Fruit fly (Drosophila melanogaster) whole organism, embryonic: ENCODE data around the gene Indy-2.

Experiments
- CG10147 ChIP-seq: fragments of 200-800 bp; sonication (Bioruptor generic); optimal IDR thresholded peaks from 2 replicates; lab custom pipeline; 2019; ENCODE audit warnings: missing biosample characterization, mild to moderate bottlenecking, missing genetic modification characterization, moderate library complexity
- CG10654 ChIP-seq: fragments of 200-800 bp; sonication (Bioruptor generic); optimal IDR thresholded peaks from 2 replicates; lab custom pipeline; 2016; ENCODE audit warnings: missing biosample characterization, missing genetic modification characterization
- CG10959 ChIP-seq: fragments of 200-800 bp; sonication (Bioruptor generic); IDR thresholded peaks from 2 replicates; pipeline ENCODE4 v1.3.6; 2022; ENCODE audit warnings: missing biosample characterization, missing genetic modification characterization
- CG11456 ChIP-seq: fragments of 200-800 bp; sonication (Bioruptor generic); IDR thresholded peaks from 3 replicates; pipeline ENCODE4 v1.3.6; 2022; ENCODE audit warnings: missing biosample characterization, missing genetic modification characterization
- CG12299 ChIP-seq: fragments of 200-800 bp; sonication (Bioruptor generic); optimal IDR thresholded peaks from 2 replicates; lab custom pipeline; 2018; ENCODE audit warnings: missing biosample characterization, mild to moderate bottlenecking, missing genetic modification characterization
- CG12744 ChIP-seq: fragments of 200-800 bp; sonication (Bioruptor generic); optimal IDR thresholded peaks from 2 replicates; lab custom pipeline; 2016; ENCODE audit warnings: missing biosample characterization, missing genetic modification characterization
- CG12942 ChIP-seq: fragments of 200-800 bp; sonication (Bioruptor generic); optimal IDR thresholded peaks from 3 replicates; lab custom pipeline; 2016; ENCODE audit warnings: missing biosample characterization, missing genetic modification characterization
- CG13424 ChIP-seq: fragments of 200-800 bp; sonication (Bioruptor generic); optimal IDR thresholded peaks from 2 replicates; lab custom pipeline; 2019; ENCODE audit warnings: missing biosample characterization, mild to moderate bottlenecking, missing genetic modification characterization, moderate library complexity
- CG14710 ChIP-seq: fragments of 200-800 bp; sonication (Bioruptor generic); optimal IDR thresholded peaks from 3 replicates; lab custom pipeline; 2019; ENCODE audit warnings: missing biosample characterization, mild to moderate bottlenecking, missing genetic modification characterization, moderate library complexity
- CG14965 ChIP-seq: fragments of 200-800 bp; sonication (Bioruptor generic); optimal IDR thresholded peaks from 2 replicates; lab custom pipeline; 2016; ENCODE audit warnings: missing biosample characterization, missing genetic modification characterization, borderline replicate concordance
- CG15696 ChIP-seq: fragments of 200-800 bp; sonication (Bioruptor generic); optimal IDR thresholded peaks from 2 replicates; lab custom pipeline; 2019; ENCODE audit warnings: missing biosample characterization, mild to moderate bottlenecking, missing genetic modification characterization, moderate library complexity
- CG16863 ChIP-seq: fragments of 200-800 bp; sonication (Bioruptor generic); optimal IDR thresholded peaks from 3 replicates; lab custom pipeline; 2016; ENCODE audit warnings: missing biosample characterization, missing genetic modification characterization
- CG17359 ChIP-seq: fragments of 200-800 bp; sonication (Bioruptor generic); optimal IDR thresholded peaks from 3 replicates; lab custom pipeline; 2018; ENCODE audit warnings: missing biosample characterization, mild to moderate bottlenecking, missing genetic modification characterization, moderate library complexity
- CG18011 ChIP-seq: fragments of 200-800 bp; sonication (Bioruptor generic); optimal IDR thresholded peaks from 2 replicates; lab custom pipeline; 2017; ENCODE audit warnings: missing biosample characterization, missing genetic modification characterization, mild to moderate bottlenecking, moderate library complexity, missing genotype
- CG2678 ChIP-seq: fragments of 200-800 bp; sonication (Bioruptor generic); optimal IDR thresholded peaks from 3 replicates; lab custom pipeline; 2019; ENCODE audit warnings: missing biosample characterization, mild to moderate bottlenecking, missing genetic modification characterization, moderate library complexity
- CG30403 ChIP-seq: fragments of 200-800 bp; sonication (Bioruptor generic); optimal IDR thresholded peaks from 3 replicates; lab custom pipeline; 2016; ENCODE audit warnings: missing biosample characterization, missing genetic modification characterization
- CG3407 ChIP-seq: fragments of 200-800 bp; sonication (Bioruptor generic); optimal IDR thresholded peaks from 2 replicates; lab custom pipeline; 2018; ENCODE audit warnings: missing biosample characterization, mild to moderate bottlenecking, missing genetic modification characterization
- CG3726 ChIP-seq: fragments of 200-800 bp; sonication (Bioruptor generic); IDR thresholded peaks from 3 replicates; pipeline ENCODE4, ENCODE4 v1.3.6; 2022; ENCODE audit warnings: missing biosample characterization, missing genetic modification characterization
- CG3847 ChIP-seq: fragments of 200-800 bp; sonication (Bioruptor generic); IDR thresholded peaks from 2 replicates; pipeline ENCODE4 v1.3.6; 2022; ENCODE audit warnings: missing biosample characterization, missing genetic modification characterization
- CG4404 ChIP-seq: fragments of 200-800 bp; sonication (Bioruptor generic); IDR thresholded peaks from 2 replicates; pipeline ENCODE4 v1.3.6; 2022; ENCODE audit warnings: missing biosample characterization, missing genetic modification characterization
- CG4854 ChIP-seq: fragments of 200-800 bp; sonication (Bioruptor generic); optimal IDR thresholded peaks from 2 replicates; lab custom pipeline; 2016; ENCODE audit warnings: missing biosample characterization, missing genetic modification characterization, inconsistent platforms
- CG6765 ChIP-seq: fragments of 200-800 bp; sonication (Bioruptor generic); optimal IDR thresholded peaks from 3 replicates; lab custom pipeline; 2017; ENCODE audit warnings: missing biosample characterization, mild to moderate bottlenecking, missing genetic modification characterization
- CG8388 ChIP-seq: fragments of 200-800 bp; sonication (Bioruptor generic); optimal IDR thresholded peaks from 2 replicates; lab custom pipeline; 2019; ENCODE audit warnings: missing biosample characterization, mild to moderate bottlenecking, missing genetic modification characterization, moderate library complexity
- CG9437 ChIP-seq: fragments of 200-800 bp; sonication (Bioruptor generic); optimal IDR thresholded peaks from 2 replicates; lab custom pipeline; 2018; ENCODE audit warnings: missing biosample characterization, mild to moderate bottlenecking, missing genetic modification characterization
- CG9727 ChIP-seq: fragments of 200-800 bp; sonication (Bioruptor generic); optimal IDR thresholded peaks from 3 replicates; lab custom pipeline; 2017; ENCODE audit warnings: missing biosample characterization, mild to moderate bottlenecking, missing genetic modification characterization
- CG9817 ChIP-seq: fragments of 200-800 bp; sonication (Bioruptor generic); optimal IDR thresholded peaks from 2 replicates; lab custom pipeline; 2018; ENCODE audit warnings: missing biosample characterization, mild to moderate bottlenecking, missing genetic modification characterization, moderate library complexity
- Camta ChIP-seq: fragments of 200-800 bp; sonication (Bioruptor generic); optimal IDR thresholded peaks from 2 replicates; lab custom pipeline; 2016; ENCODE audit warnings: missing biosample characterization, missing genetic modification characterization
- CoRest ChIP-seq: fragments of 200-800 bp; sonication (Bioruptor generic); optimal IDR thresholded peaks from 3 replicates; lab custom pipeline; 2018; ENCODE audit warnings: missing biosample characterization, mild to moderate bottlenecking, missing genetic modification characterization, moderate library complexity
- E2f2 ChIP-seq: fragments of 200-800 bp; sonication (Bioruptor generic); IDR thresholded peaks from 2 replicates; pipeline ENCODE4 v1.3.6; 2022; ENCODE audit warnings: missing biosample characterization, missing genetic modification characterization
- Ets97D ChIP-seq: fragments of 200-800 bp; sonication (Bioruptor generic); optimal IDR thresholded peaks from 3 replicates; lab custom pipeline; 2016; ENCODE audit warnings: missing biosample characterization, missing genetic modification characterization
- GATAe ChIP-seq: fragments of 200-800 bp; sonication (Bioruptor generic); conservative IDR thresholded peaks from 2 replicates; pipeline ENCODE4 v1.3.6; 2022; ENCODE audit warnings: missing biosample characterization, missing genetic modification characterization
- HLH4C ChIP-seq: fragments of 200-800 bp; sonication (Bioruptor generic); IDR thresholded peaks from 3 replicates; pipeline ENCODE4 v1.3.6; 2022; ENCODE audit warnings: missing biosample characterization, missing genetic modification characterization; ENCODE audit not compliant: partially characterized antibody
- Lim3 ChIP-seq: fragments of 200-800 bp; sonication (Bioruptor generic); IDR thresholded peaks from 2 replicates; pipeline ENCODE4 v1.3.6; 2022; ENCODE audit warnings: missing biosample characterization, missing genetic modification characterization
- Oli ChIP-seq: fragments of 200-800 bp; sonication (Bioruptor generic); optimal IDR thresholded peaks from 2 replicates; lab custom pipeline; 2018; ENCODE audit warnings: missing biosample characterization, mild to moderate bottlenecking, missing genetic modification characterization, moderate library complexity
- Sin3A ChIP-seq: fragments of >200 bp; optimal IDR thresholded peaks from 2 replicates; lab custom pipeline; 2018
- ewg ChIP-seq: fragments of 200-800 bp; sonication (Bioruptor generic); optimal IDR thresholded peaks from 3 replicates; lab custom pipeline; 2017; ENCODE audit warnings: mild to moderate bottlenecking, missing biosample characterization, missing genetic modification reagents, missing genetic modification characterization
- grau ChIP-seq: fragments of 200-800 bp; optimal IDR thresholded peaks from 3 replicates; lab custom pipeline; 2019; ENCODE audit warnings: missing biosample characterization, mild to moderate bottlenecking, missing genetic modification characterization, moderate library complexity
- grn ChIP-seq: fragments of 200-800 bp; sonication (Bioruptor generic); optimal IDR thresholded peaks from 3 replicates; lab custom pipeline; 2017; ENCODE audit warnings: missing biosample characterization, missing genetic modification characterization
- gro ChIP-seq: fragments of 200-800 bp; sonication (Bioruptor generic); optimal IDR thresholded peaks from 2 replicates; lab custom pipeline; 2016; ENCODE audit warnings: missing biosample characterization, missing genetic modification characterization
- ind ChIP-seq: fragments of 200-800 bp; sonication (Bioruptor generic); optimal IDR thresholded peaks from 3 replicates; lab custom pipeline; 2016; ENCODE audit warnings: missing biosample characterization, missing genetic modification characterization
- jigr1 ChIP-seq: fragments of 200-800 bp; sonication (Bioruptor generic); IDR thresholded peaks from 3 replicates; pipeline ENCODE4 v1.3.6; 2022; ENCODE audit warnings: missing biosample characterization, missing genetic modification characterization
- mam ChIP-seq: fragments of 200-800 bp; sonication (Bioruptor generic); optimal IDR thresholded peaks from 3 replicates; lab custom pipeline; 2016; ENCODE audit warnings: missing biosample characterization, missing genetic modification characterization
- otp ChIP-seq: fragments of 200-800 bp; sonication (Bioruptor generic); IDR thresholded peaks from 3 replicates; pipeline ENCODE4, ENCODE4 v1.3.6; 2022; ENCODE audit warnings: missing biosample characterization, missing genetic modification characterization
- peb ChIP-seq: fragments of 200-800 bp; sonication (Bioruptor generic); IDR thresholded peaks from 2 replicates; pipeline ENCODE4 v1.3.6; 2022; ENCODE audit warnings: missing biosample characterization, missing genetic modification characterization
- pho ChIP-seq: fragments of 200-800 bp; sonication (Bioruptor generic); optimal IDR thresholded peaks from 2 replicates; lab custom pipeline; 2016; ENCODE audit warnings: missing biosample characterization, missing genetic modification characterization
- ranshi ChIP-seq: fragments of 200-800 bp; sonication (Bioruptor generic); IDR thresholded peaks from 2 replicates; pipeline ENCODE4 v1.3.6; 2022; ENCODE audit warnings: missing biosample characterization, missing genetic modification characterization
- sisA ChIP-seq: fragments of 200-800 bp; sonication (Bioruptor generic); IDR thresholded peaks from 2 replicates; pipeline ENCODE4 v1.3.6; 2022; ENCODE audit warnings: missing biosample characterization, missing genetic modification characterization
- unc-4 ChIP-seq: fragments of 200-800 bp; sonication (Bioruptor generic); IDR thresholded peaks from 2 replicates; pipeline ENCODE4 v1.3.6; 2022; ENCODE audit warnings: missing biosample characterization, missing genetic modification characterization; ENCODE audit not compliant: partially characterized antibody
- wdn ChIP-seq: fragments of 200-800 bp; sonication (Bioruptor generic); IDR thresholded peaks from 2 replicates; pipeline ENCODE4 v1.3.6; 2022; ENCODE audit warnings: missing biosample characterization, missing genetic modification characterization

Indy-2 gene

dm6 chr3R:20031043-20031763 is 11.4 kb upstream of the Indy-2 start, which contains the start of gene trem (continued):
- peak; percentile 92 for TF ChIP-seq CoRest (tag; lab: Kevin White, UChicago)
- TF ChIP-seq CG14710, result peak; percentile 83
- peak; percentile 64 for TF ChIP-seq CG12942 (GFP tag; lab: Kevin White, UChicago)
- TF ChIP-seq CG9817 (tag; lab: Kevin White, UChicago), result peak; percentile 84
- TF ChIP-seq CG13424 (tag; lab: Kevin White, UChicago), result peak; percentile 80
- peak; percentile 79 for TF ChIP-seq ind (GFP tag; lab: Kevin White, UChicago)
- peak; percentile 5; the same call in 1 of the 2 replicates for TF ChIP-seq wdn (GFP tag; lab: Robert Waterston, UW)
- peak; percentile 59; the same call in 1 of the 2 replicates for TF ChIP-seq GATAe (GFP tag; lab: Robert Waterston, UW)
- no peak for TF ChIP-seq grn (GFP tag; lab: Kevin White, UChicago)
- no peak for TF ChIP-seq gro
- TF ChIP-seq CG16863 (GFP tag; lab: Kevin White, UChicago), result peak; percentile 5
- TF ChIP-seq CG3847 (GFP tag; lab: Robert Waterston, UW), result peak; percentile 61
- peak; percentile 73 for TF ChIP-seq mam
- peak; percentile 40 for TF ChIP-seq Camta (GFP tag; lab: Kevin White, UChicago)
- TF ChIP-seq jigr1 (GFP tag; lab: Robert Waterston, UW), result peak; percentile 74; the same call in 2 of the 3 replicates
- peak; percentile 19 for TF ChIP-seq CG6765 (GFP tag; lab: Kevin White, UChicago)
- peak; percentile 66 for TF ChIP-seq CG8388 (GFP tag; lab: Kevin White, UChicago)
- peak; percentile 81 for TF ChIP-seq CG9437 (GFP tag; lab: Kevin White, UChicago)
- peak; percentile 89 for TF ChIP-seq CG30403 (GFP tag; lab: Kevin White, UChicago)
- peak; percentile 73 for TF ChIP-seq CG15696 (tag; lab: Kevin White, UChicago)
- peak; percentile 52 for TF ChIP-seq CG17359 (tag; lab: Kevin White, UChicago)
- peak; percentile 52 for TF ChIP-seq ewg (GFP tag; lab: Kevin White, UChicago)
- TF ChIP-seq CG3726, result peak; percentile 57; the same call in 1 of the 3 replicates
- TF ChIP-seq CG3407, result peak; percentile 48
- no peak; the same call in 1 of the 2 replicates for TF ChIP-seq Lim3 (GFP tag; lab: Robert Waterston, UW)
- TF ChIP-seq peb, result 0 out of 2 replicates have a peak, but pooled peaks have one; percentile 13
- TF ChIP-seq grau (tag; lab: Kevin White, UChicago), result peak; percentile 99
- TF ChIP-seq ranshi (GFP tag; lab: Robert Waterston, UW), result peak; percentile 41; the same call in 1 of the 2 replicates
- no peak for TF ChIP-seq unc-4 (GFP tag; lab: Robert Waterston, UW)
- TF ChIP-seq otp, result no peak
- no peak for TF ChIP-seq HLH4C (GFP tag; lab: Robert Waterston, UW)
- peak; percentile 51 for TF ChIP-seq CG10147
- TF ChIP-seq CG4854, result peak; percentile 70
- peak; percentile 3 for TF ChIP-seq Ets97D
- no peak for TF ChIP-seq CG14965 (GFP tag; lab: Kevin White, UChicago)
- peak; percentile 27; the same call in 1 of the 2 replicates for TF ChIP-seq E2f2
- TF ChIP-seq sisA (GFP tag; lab: Robert Waterston, UW), result peak; percentile 78
- no peak for TF ChIP-seq CG12744
- peak; percentile 74 for TF ChIP-seq CG11456 (GFP tag; lab: Robert Waterston, UW)
- TF ChIP-seq CG2678 (tag; lab: Kevin White, UChicago), result peak; percentile 83
- peak; percentile 85 for TF ChIP-seq CG4404 (GFP tag; lab: Robert Waterston, UW)
- TF ChIP-seq CG9727 (GFP tag; lab: Kevin White, UChicago), result peak; percentile 88
- TF ChIP-seq CG12299 (tag; lab: Kevin White, UChicago), result peak; percentile 25
- TF ChIP-seq Sin3A, result peak; percentile 0
- TF ChIP-seq CG10654 (GFP tag; lab: Kevin White, UChicago), result peak; percentile 63
- peak; percentile 44 for TF ChIP-seq CG18011 (GFP tag; lab: Kevin White, UChicago)
- TF ChIP-seq CG10959 (GFP tag; lab: Robert Waterston, UW), result 0 out of 2 replicates have a peak, but pooled peaks have one; percentile 12
- TF ChIP-seq Oli, result peak; percentile 77
- TF ChIP-seq pho, result peak; percentile 71
